Fruit fly (Drosophila melanogaster): Measurements from ENCODE around the gene CG9016.

CG9016 gene

dm6 chr2L:5906893-5907850 lies 16.3 kb downstream of the CG9016 start, which contains the start of gene bchs (continued):
- peak; percentile 39; the same call in 1 of the 2 replicates for TF ChIP-seq ap (GFP tag; IDR thresholded peaks at IDR 0.05)
- TF ChIP-seq so (GFP tag; IDR thresholded peaks at IDR 0.05): peak; percentile 86; the same call in 2 of the 3 replicates
- peak; percentile 87 for TF ChIP-seq crol (GFP tag; IDR thresholded peaks at IDR 0.05)
- TF ChIP-seq CG14050 (GFP tag; IDR thresholded peaks at IDR 0.05): peak; percentile 82
- TF ChIP-seq nerfin-2 (GFP tag; IDR thresholded peaks at IDR 0.05; ENCODE audit: partially characterized antibody): no peak
- peak; percentile 90 for TF ChIP-seq her (GFP tag; optimal IDR thresholded peaks at IDR 0.05)
- TF ChIP-seq Optix (GFP tag; IDR thresholded peaks at IDR 0.05): no peak; the same call in 2 of the 3 replicates
- no peak for TF ChIP-seq CG12769 (tag; optimal IDR thresholded peaks at IDR 0.05)
- peak; percentile 88 for TF ChIP-seq CG8089 (GFP tag; optimal IDR thresholded peaks at IDR 0.05)
- peak; percentile 96 for TF ChIP-seq grn (GFP tag; optimal IDR thresholded peaks at IDR 0.05)
- no peak for TF ChIP-seq nau (GFP tag; optimal IDR thresholded peaks at IDR 0.05)
- peak; percentile 40 for TF ChIP-seq Sry-β (GFP tag; optimal IDR thresholded peaks at IDR 0.05)
- peak; percentile 51 for TF ChIP-seq CG17829 (tag; optimal IDR thresholded peaks at IDR 0.05)
- peak; percentile 78 for TF ChIP-seq bowl (GFP tag; IDR thresholded peaks at IDR 0.05)
- TF ChIP-seq dati (GFP tag; IDR thresholded peaks at IDR 0.05): no peak
- TF ChIP-seq tio (GFP tag; optimal IDR thresholded peaks at IDR 0.05): peak; percentile 72
- TF ChIP-seq CG4424 (GFP tag; optimal IDR thresholded peaks at IDR 0.05): no peak
- TF ChIP-seq inv (GFP tag; IDR thresholded peaks at IDR 0.05; ENCODE audit: partially characterized antibody): no peak
- peak; percentile 57 for TF ChIP-seq gcm2 (GFP tag; optimal IDR thresholded peaks at IDR 0.05)
- peak; percentile 61 for TF ChIP-seq CG3065 (GFP tag; optimal IDR thresholded peaks at IDR 0.05)
- no peak for TF ChIP-seq ttk (GFP tag; IDR thresholded peaks at IDR 0.05)
- peak; percentile 38; the same call in 1 of the 2 replicates for TF ChIP-seq Taf1 (GFP tag; IDR thresholded peaks at IDR 0.05)
- TF ChIP-seq lbe (GFP tag; optimal IDR thresholded peaks at IDR 0.05): no peak
- no peak for TF ChIP-seq al (GFP tag; IDR thresholded peaks at IDR 0.05)
- no peak for TF ChIP-seq Poxn (GFP tag; IDR thresholded peaks at IDR 0.05)
- no peak; the same call in 3 of the 4 replicates for TF ChIP-seq Gug (GFP tag; IDR thresholded peaks at IDR 0.05)
- no peak for TF ChIP-seq twi (tag; optimal IDR thresholded peaks at IDR 0.05)
- peak; percentile 69; the same call in 1 of the 2 replicates for TF ChIP-seq CG32767 (GFP tag; IDR thresholded peaks at IDR 0.05)
- peak; percentile 94 for TF ChIP-seq Xrp1 (GFP tag; IDR thresholded peaks at IDR 0.05)
- TF ChIP-seq kah (GFP tag; optimal IDR thresholded peaks at IDR 0.05): peak; percentile 95
- TF ChIP-seq pum (GFP tag; optimal IDR thresholded peaks at IDR 0.05): peak; percentile 39
- TF ChIP-seq CG11696 (GFP tag; IDR thresholded peaks at IDR 0.05): peak; percentile 66; the same call in 1 of the 2 replicates
- no peak for TF ChIP-seq Nf-YC (tag; optimal IDR thresholded peaks at IDR 0.05)
- TF ChIP-seq Sox100B (GFP tag; optimal IDR thresholded peaks at IDR 0.05): no peak
- peak; percentile 90 for TF ChIP-seq CG4707 (GFP tag; optimal IDR thresholded peaks at IDR 0.05)
- TF ChIP-seq slou (GFP tag; optimal IDR thresholded peaks at IDR 0.05): no peak
- peak; percentile 17 for TF ChIP-seq CG9797 (GFP tag; optimal IDR thresholded peaks at IDR 0.05)
- TF ChIP-seq gce (GFP tag; IDR thresholded peaks at IDR 0.05): peak; percentile 93
- TF ChIP-seq Pdp1 (GFP tag; optimal IDR thresholded peaks at IDR 0.05): peak in 1 of 2 experiments; percentile 62
- no peak for TF ChIP-seq CG32772 (GFP tag; IDR thresholded peaks at IDR 0.05)
- peak; percentile 91 for TF ChIP-seq CG12299 (tag; optimal IDR thresholded peaks at IDR 0.05)
- TF ChIP-seq Hr3 (GFP tag; optimal IDR thresholded peaks at IDR 0.05): peak; percentile 12
- peak; percentile 74 for TF ChIP-seq cato (GFP tag; optimal IDR thresholded peaks at IDR 0.05; ENCODE audit: borderline replicate concordance)
- peak; percentile 21 for TF ChIP-seq zen (tag; optimal IDR thresholded peaks at IDR 0.05)
- TF ChIP-seq CG9817 (tag; optimal IDR thresholded peaks at IDR 0.05): peak; percentile 60
- peak; percentile 99 for TF ChIP-seq CG2875 (GFP tag; optimal IDR thresholded peaks at IDR 0.05)
- TF ChIP-seq Ptx1 (GFP tag; IDR thresholded peaks at IDR 0.05): 0 out of 2 replicates have a peak, but pooled peaks have one; percentile 23
- peak; percentile 95 for TF ChIP-seq HHEX (GFP tag; optimal IDR thresholded peaks at IDR 0.05)
- TF ChIP-seq Chrac-16 (GFP tag; optimal IDR thresholded peaks at IDR 0.05): peak; percentile 32

All from whole organism, embryonic.